Worm (Caenorhabditis elegans) whole organism, L3 larva: ENCODE results near the gene wht-3.
A peak's percentile ranks its signal among the peaks of the same experiment; 100 is the strongest.

Experiments
- R02D3.7 ChIP-seq: fragments of 150-350 bp; optimal IDR thresholded peaks from 2 replicates; lab custom pipeline; 2014; ENCODE audit warnings: missing biosample characterization, missing genetic modification characterization
- ZK546.5 ChIP-seq: sonication (generic microtip); optimal IDR thresholded peaks from 2 replicates; lab custom pipeline; 2017; ENCODE audit warnings: missing biosample characterization, missing genetic modification characterization
- aly-2 ChIP-seq: fragments of 150-350 bp; optimal IDR thresholded peaks from 2 replicates; lab custom pipeline; 2014; ENCODE audit warnings: missing biosample characterization, missing genetic modification characterization
- ama-1 ChIP-seq: fragments of 150-350 bp; optimal IDR thresholded peaks from 2 replicates; lab custom pipeline; 2018
- ceh-16 ChIP-seq: sonication (generic microtip); optimal IDR thresholded peaks from 2 replicates; lab custom pipeline; 2017; ENCODE audit warnings: missing biosample characterization, missing genetic modification characterization
- ceh-28 ChIP-seq: fragments of 150-350 bp; optimal IDR thresholded peaks from 2 replicates; lab custom pipeline; 2014; ENCODE audit warnings: missing biosample characterization, missing genetic modification reagents, missing genetic modification characterization
- ceh-82 ChIP-seq: fragments of 150-350 bp; optimal IDR thresholded peaks from 2 replicates; lab custom pipeline; 2014; ENCODE audit warnings: missing biosample characterization, missing genetic modification characterization
- ceh-9 ChIP-seq: sonication (generic microtip); optimal IDR thresholded peaks from 2 replicates; lab custom pipeline; 2018; ENCODE audit warnings: missing biosample characterization, missing genetic modification characterization
- egl-27 ChIP-seq: sonication (generic microtip); optimal IDR thresholded peaks from 4 replicates; lab custom pipeline; 2017; ENCODE audit warnings: missing biosample characterization, missing genetic modification reagents, missing genetic modification characterization
- elt-2 ChIP-seq: sonication (generic microtip); optimal IDR thresholded peaks from 2 replicates; lab custom pipeline; 2016; ENCODE audit warnings: missing genetic modification reagents, mild to moderate bottlenecking, missing genetic modification characterization, missing compliant biosample characterization
- elt-3 ChIP-seq, 3 experiments: fragments of 150-350 bp in 1 of 3; sonication (generic microtip) in 2 of 3; optimal IDR thresholded peaks; 2 replicates in 2 of 3; 4 replicates in 1 of 3; lab custom pipeline; 2014 to 2017; ENCODE audit warnings: missing biosample characterization in 3 of 3, missing genetic modification characterization in 3 of 3
- fkh-2 ChIP-seq: fragments of 150-350 bp; optimal IDR thresholded peaks from 2 replicates; lab custom pipeline; 2014; ENCODE audit warnings: missing biosample characterization, missing genetic modification reagents, missing genetic modification characterization
- fos-1 ChIP-seq: fragments of 150-350 bp; optimal IDR thresholded peaks from 2 replicates; lab custom pipeline; 2014; ENCODE audit warnings: missing biosample characterization, missing genetic modification characterization
- hmg-11 ChIP-seq: sonication (generic microtip); optimal IDR thresholded peaks from 2 replicates; lab custom pipeline; 2016; ENCODE audit warnings: missing genetic modification characterization, missing compliant biosample characterization
- jun-1 ChIP-seq: fragments of 150-350 bp; optimal IDR thresholded peaks from 2 replicates; lab custom pipeline; 2014; ENCODE audit warnings: missing biosample characterization, missing genetic modification reagents, missing genetic modification characterization
- lin-15B ChIP-seq: fragments of 150-350 bp; optimal IDR thresholded peaks from 2 replicates; lab custom pipeline; 2014; ENCODE audit warnings: missing biosample characterization, missing genetic modification characterization
- lin-39 ChIP-seq: fragments of 150-350 bp; optimal IDR thresholded peaks from 2 replicates; lab custom pipeline; 2018; ENCODE audit warnings: missing biosample characterization, missing genetic modification reagents, missing genetic modification characterization
- mdl-1 ChIP-seq: fragments of 150-350 bp; optimal IDR thresholded peaks from 2 replicates; lab custom pipeline; 2014; ENCODE audit warnings: missing biosample characterization, missing genetic modification characterization
- mml-1 ChIP-seq: fragments of 150-350 bp; sonication (generic microtip); optimal IDR thresholded peaks from 3 replicates; lab custom pipeline; 2014; ENCODE audit warnings: missing biosample characterization, missing genetic modification characterization
- nfya-1 ChIP-seq: sonication (generic microtip); optimal IDR thresholded peaks from 2 replicates; lab custom pipeline; 2017; ENCODE audit warnings: missing genetic modification characterization, mild to moderate bottlenecking, missing compliant biosample characterization, antibody characterized with exemption, moderate library complexity; ENCODE audit not compliant: insufficient read depth
- nhr-11 ChIP-seq: fragments of 150-350 bp; optimal IDR thresholded peaks from 2 replicates; lab custom pipeline; 2014; ENCODE audit warnings: missing biosample characterization, missing genetic modification characterization
- nhr-23 ChIP-seq: fragments of 150-350 bp; optimal IDR thresholded peaks from 2 replicates; lab custom pipeline; 2014; ENCODE audit warnings: missing biosample characterization, missing genetic modification reagents, missing genetic modification characterization
- nhr-237 ChIP-seq: fragments of 150-350 bp; optimal IDR thresholded peaks from 2 replicates; lab custom pipeline; 2014; ENCODE audit warnings: missing biosample characterization, missing genetic modification characterization
- nhr-25 ChIP-seq: sonication (generic microtip); optimal IDR thresholded peaks from 2 replicates; lab custom pipeline; 2017; ENCODE audit warnings: missing biosample characterization, missing genetic modification characterization
- nhr-28 ChIP-seq: fragments of 150-350 bp; optimal IDR thresholded peaks from 2 replicates; lab custom pipeline; 2014; ENCODE audit warnings: missing biosample characterization, missing genetic modification characterization
- nhr-43 ChIP-seq: sonication (generic microtip); optimal IDR thresholded peaks from 2 replicates; lab custom pipeline; 2016; ENCODE audit warnings: mild to moderate bottlenecking, missing genetic modification characterization, missing compliant biosample characterization; ENCODE audit not compliant: poor library complexity, severe bottlenecking
- nhr-67 ChIP-seq: fragments of 150-350 bp; optimal IDR thresholded peaks from 2 replicates; lab custom pipeline; 2014; ENCODE audit warnings: missing biosample characterization, missing genetic modification characterization
- nhr-76 ChIP-seq: fragments of 150-350 bp; sonication (generic microtip); optimal IDR thresholded peaks from 5 replicates; lab custom pipeline; 2014; ENCODE audit warnings: missing biosample characterization, missing genetic modification characterization
- nhr-77 ChIP-seq: fragments of 150-350 bp; optimal IDR thresholded peaks from 2 replicates; lab custom pipeline; 2014; ENCODE audit warnings: missing biosample characterization, missing genetic modification characterization
- pha-4 ChIP-seq: fragments of 150-350 bp; optimal IDR thresholded peaks from 2 replicates; lab custom pipeline; 2014; ENCODE audit warnings: missing biosample characterization, missing genetic modification reagents, missing genetic modification characterization
- pqm-1 ChIP-seq: fragments of 150-350 bp; optimal IDR thresholded peaks from 2 replicates; lab custom pipeline; 2017; ENCODE audit warnings: missing biosample characterization, missing genetic modification characterization, inconsistent platforms
- sea-2 ChIP-seq: fragments of 150-350 bp; sonication (generic microtip); optimal IDR thresholded peaks from 4 replicates; lab custom pipeline; 2014; ENCODE audit warnings: missing biosample characterization, missing genetic modification reagents, missing genetic modification characterization
- skn-1 ChIP-seq: fragments of 150-350 bp; optimal IDR thresholded peaks from 2 replicates; lab custom pipeline; 2014; ENCODE audit warnings: missing biosample characterization, missing genetic modification characterization
- snpc-4 ChIP-seq: fragments of 150-350 bp; optimal IDR thresholded peaks from 2 replicates; lab custom pipeline; 2014; ENCODE audit warnings: missing biosample characterization, missing genetic modification characterization
- ztf-4 ChIP-seq: fragments of 150-350 bp; optimal IDR thresholded peaks from 2 replicates; lab custom pipeline; 2014; ENCODE audit warnings: missing biosample characterization, missing genetic modification characterization

wht-3 gene

ce11 chrIII:4193659-4194103, 42.3 kb upstream of the wht-3 start, which contains the start of gene xbp-1 (continued):
- TF ChIP-seq elt-2 = peak; percentile 98
- no peak for TF ChIP-seq nhr-237 (tag; lab: Kevin White, UChicago)
- TF ChIP-seq egl-27 (tag; lab: Kevin White, UChicago) = peak; percentile 86
- peak; percentile 89 for TF ChIP-seq nhr-23 (tag; lab: Kevin White, UChicago)

- TF ChIP-seq pqm-1 (tag; lab: Kevin White, UChicago) (peak; percentile 30), mdl-1 (tag; lab: Kevin White, UChicago) (no peak), nhr-25 (tag; lab: Kevin White, UChicago) (peak; percentile 8), lin-39 (tag; lab: Kevin White, UChicago) (peak; percentile 33), nfya-1 (tag; lab: Kevin White, UChicago) (peak; percentile 69), ceh-16 (tag; lab: Kevin White, UChicago) (no peak), pha-4 (tag; lab: Kevin White, UChicago) (peak; percentile 88), lin-15B (tag; lab: Kevin White, UChicago) (peak; percentile 40), ceh-82 (tag; lab: Kevin White, UChicago) (no peak), ceh-9 (tag; lab: Kevin White, UChicago) (no peak), ZK546.5 (tag; lab: Kevin White, UChicago) (no peak), ceh-28 (tag; lab: Kevin White, UChicago) (peak; percentile 4), nhr-43 (no peak), jun-1 (tag; lab: Kevin White, UChicago) (peak; percentile 56), snpc-4 (tag; lab: Kevin White, UChicago) (peak; percentile 9), hmg-11 (tag; lab: Kevin White, UChicago) (peak; percentile 43)
Measured at ce11 chrIII:4191091-4191638, 39.8 kb upstream of the wht-3 start, which contains the start of gene dnj-16. TSS of gene dnj-16 (plus strand) at chrIII:4191141.

- no peak for TF ChIP-seq nhr-237 (tag; lab: Kevin White, UChicago)
- TF ChIP-seq sea-2 (GFP tag; lab: Kevin White, UChicago) = no peak
- TF ChIP-seq nhr-28 (tag; lab: Kevin White, UChicago) = no peak
- TF ChIP-seq nhr-11 (tag; lab: Kevin White, UChicago) = no peak
- no peak for TF ChIP-seq nhr-67
- TF ChIP-seq jun-1 (tag; lab: Kevin White, UChicago) = no peak
- no peak for TF ChIP-seq mml-1
- no peak for TF ChIP-seq ceh-82 (tag; lab: Kevin White, UChicago)
- no peak for TF ChIP-seq nhr-76 (tag; lab: Kevin White, UChicago)
- TF ChIP-seq elt-2 = no peak
- no peak for TF ChIP-seq egl-27 (tag; lab: Kevin White, UChicago)
- no peak for TF ChIP-seq lin-15B (tag; lab: Kevin White, UChicago)
- no peak for TF ChIP-seq ZK546.5 (tag; lab: Kevin White, UChicago)
- TF ChIP-seq nhr-77 (tag; lab: Kevin White, UChicago) = no peak
- TF ChIP-seq nhr-43 = no peak
- TF ChIP-seq ama-1 (lab: Kevin White, UChicago) = no peak
Measured at ce11 chrIII:4190241-4190640, 38.8 kb upstream of the wht-3 start, which contains the start of gene spp-28. TSS of gene spp-28 (minus strand) at chrIII:4190341.

- TF ChIP-seq nhr-77 (tag; lab: Kevin White, UChicago) (no peak), nhr-43 (peak; percentile 10), nhr-23 (tag; lab: Kevin White, UChicago) (peak; percentile 4), ztf-4 (tag; lab: Kevin White, UChicago) (no peak)
- TF ChIP-seq, all 47 proteins: peak for 2
Measured at ce11 chrIII:4189602-4190001, 38.2 kb upstream of the wht-3 start.

- TF ChIP-seq elt-3 (tag; optimal IDR thresholded peaks at IDR 0.05; lab: Kevin White, UChicago) = peak in 1 of 3 experiments; percentile 17
- no peak for TF ChIP-seq fos-1 (tag; lab: Kevin White, UChicago)
- no peak for TF ChIP-seq aly-2 (tag; lab: Kevin White, UChicago)
- TF ChIP-seq nhr-67 = no peak
- TF ChIP-seq R02D3.7 (tag; lab: Kevin White, UChicago) = no peak
- TF ChIP-seq nhr-25 (tag; lab: Kevin White, UChicago) = peak; percentile 71
- TF ChIP-seq nhr-77 (tag; lab: Kevin White, UChicago) = no peak
- no peak for TF ChIP-seq mdl-1 (tag; lab: Kevin White, UChicago)
- no peak for TF ChIP-seq ama-1 (lab: Kevin White, UChicago)
- no peak for TF ChIP-seq fkh-2 (tag; lab: Kevin White, UChicago)
- TF ChIP-seq mml-1 = no peak
- no peak for TF ChIP-seq nhr-23 (tag; lab: Kevin White, UChicago)
- TF ChIP-seq nfya-1 (tag; lab: Kevin White, UChicago) = peak; percentile 13
- no peak for TF ChIP-seq snpc-4 (tag; lab: Kevin White, UChicago)
- no peak for TF ChIP-seq skn-1
- peak; percentile 20 for TF ChIP-seq nhr-43
Measured at ce11 chrIII:4187845-4188244, 36.4 kb upstream of the wht-3 start, which contains the start of gene R74.2. TSS of gene R74.2 (plus strand) at chrIII:4188160.
